Worm (Caenorhabditis elegans) whole organism, L2 larva: Measurements from ENCODE around the gene C14A6.6.

Source experiments
- C34F6.9 ChIP-seq: fragments of 150-350 bp; optimal IDR thresholded peaks from 2 replicates; lab custom pipeline; 2014; ENCODE audit warnings: missing biosample characterization, missing genetic modification characterization
- R02D3.7 ChIP-seq: fragments of 150-350 bp; optimal IDR thresholded peaks from 2 replicates; lab custom pipeline; 2014; ENCODE audit warnings: missing biosample characterization, missing genetic modification characterization
- ZK546.5 ChIP-seq: sonication (generic microtip); optimal IDR thresholded peaks from 2 replicates; lab custom pipeline; 2017; ENCODE audit warnings: missing biosample characterization, missing genetic modification characterization
- ceh-82 ChIP-seq: fragments of 150-350 bp; optimal IDR thresholded peaks from 2 replicates; lab custom pipeline; 2014; ENCODE audit warnings: missing biosample characterization, missing genetic modification characterization
- fos-1 ChIP-seq: fragments of 150-350 bp; optimal IDR thresholded peaks from 2 replicates; lab custom pipeline; 2014; ENCODE audit warnings: missing biosample characterization, missing genetic modification characterization
- lin-13 ChIP-seq: fragments of 150-350 bp; optimal IDR thresholded peaks from 2 replicates; lab custom pipeline; 2014; ENCODE audit warnings: missing biosample characterization, missing genetic modification reagents, missing genetic modification characterization
- mdl-1 ChIP-seq, 2 experiments: fragments of 150-350 bp in 1 of 2; sonication (generic microtip) in 1 of 2; optimal IDR thresholded peaks; 2 replicates each; lab custom pipeline; 2017; ENCODE audit warnings: missing biosample characterization in 2 of 2, missing genetic modification characterization in 2 of 2
- nhr-11 ChIP-seq: fragments of 150-350 bp; optimal IDR thresholded peaks from 2 replicates; lab custom pipeline; 2014; ENCODE audit warnings: missing biosample characterization, missing genetic modification characterization
- nhr-25 ChIP-seq: fragments of 150-350 bp; sonication (generic microtip); optimal IDR thresholded peaks from 3 replicates; lab custom pipeline; 2014; ENCODE audit warnings: missing biosample characterization, missing genetic modification characterization
- nhr-77 ChIP-seq: fragments of 150-350 bp; optimal IDR thresholded peaks from 2 replicates; lab custom pipeline; 2014; ENCODE audit warnings: missing biosample characterization, missing genetic modification characterization
- skn-1 ChIP-seq: sonication (generic microtip); optimal IDR thresholded peaks from 2 replicates; lab custom pipeline; 2017; ENCODE audit warnings: missing biosample characterization, missing genetic modification characterization
- sma-3 ChIP-seq: sonication (generic microtip); optimal IDR thresholded peaks from 2 replicates; lab custom pipeline; 2016; ENCODE audit warnings: missing genetic modification reagents, missing genetic modification characterization, missing compliant biosample characterization
- unc-39 ChIP-seq: fragments of 150-350 bp; optimal IDR thresholded peaks from 2 replicates; lab custom pipeline; 2014; ENCODE audit warnings: missing biosample characterization, missing genetic modification characterization

ce11 chrV:18143445-18143844 lies 23.6 kb downstream of the C14A6.6 start, which contains the start of gene Y37H2A.14:
- TF ChIP-seq ZK546.5 (no peak), sma-3 (no peak), ceh-82 (tag; lab: Kevin White, UChicago) (no peak), nhr-77 (tag; lab: Kevin White, UChicago) (no peak), nhr-25 (tag; lab: Kevin White, UChicago) (no peak), unc-39 (no peak), mdl-1 (tag; optimal IDR thresholded peaks at IDR 0.05; lab: Kevin White, UChicago) (no peak), nhr-11 (tag; lab: Kevin White, UChicago) (no peak), C34F6.9 (tag; lab: Kevin White, UChicago) (no peak), R02D3.7 (tag; lab: Kevin White, UChicago) (no peak), fos-1 (tag; lab: Kevin White, UChicago) (no peak), lin-13 (GFP tag; lab: Kevin White, UChicago) (no peak), skn-1 (no peak)
